Fruit fly (Drosophila melanogaster) whole organism, embryonic: Measurements from ENCODE around the gene MESR3.

Experiments
- Atf-2 ChIP-seq: fragments of 200-800 bp; sonication (Bioruptor generic); optimal IDR thresholded peaks from 2 replicates; lab custom pipeline; 2016; ENCODE audit warnings: missing biosample characterization, missing genetic modification characterization
- CG10462 ChIP-seq: fragments of 200-800 bp; sonication (Bioruptor generic); optimal IDR thresholded peaks from 2 replicates; lab custom pipeline; 2016; ENCODE audit warnings: missing biosample characterization, missing genetic modification characterization
- CG10654 ChIP-seq: fragments of 200-800 bp; sonication (Bioruptor generic); optimal IDR thresholded peaks from 2 replicates; lab custom pipeline; 2016; ENCODE audit warnings: missing biosample characterization, missing genetic modification characterization
- CG11560 ChIP-seq: fragments of 200-800 bp; sonication (Bioruptor generic); IDR thresholded peaks from 3 replicates; pipeline ENCODE4 v1.3.6; 2022; ENCODE audit warnings: missing biosample characterization, missing genetic modification characterization
- CG13775 ChIP-seq: fragments of 200-800 bp; sonication (Bioruptor generic); optimal IDR thresholded peaks from 3 replicates; lab custom pipeline; 2017; ENCODE audit warnings: missing biosample characterization, mild to moderate bottlenecking, missing genetic modification characterization
- CG14014 ChIP-seq: fragments of 200-800 bp; sonication (Bioruptor generic); IDR thresholded peaks from 2 replicates; pipeline ENCODE4 v1.3.6; 2022; ENCODE audit warnings: missing biosample characterization, missing genetic modification characterization
- CG14860 ChIP-seq: fragments of 200-800 bp; sonication (Bioruptor generic); IDR thresholded peaks from 3 replicates; pipeline ENCODE4 v1.3.6; 2022; ENCODE audit warnings: missing biosample characterization, missing genetic modification characterization; ENCODE audit not compliant: partially characterized antibody
- CG1529 ChIP-seq: fragments of 200-800 bp; sonication (Bioruptor generic); optimal IDR thresholded peaks from 3 replicates; lab custom pipeline; 2018; ENCODE audit warnings: missing biosample characterization, missing genetic modification characterization
- CG18262 ChIP-seq: fragments of 200-800 bp; optimal IDR thresholded peaks from 3 replicates; lab custom pipeline; 2019; ENCODE audit warnings: missing biosample characterization, mild to moderate bottlenecking, missing genetic modification characterization, moderate library complexity
- CG31224 ChIP-seq: fragments of 200-800 bp; sonication (Bioruptor generic); IDR thresholded peaks from 2 replicates; pipeline ENCODE4 v1.3.6; 2022; ENCODE audit warnings: missing biosample characterization, missing genetic modification characterization
- CG34224 ChIP-seq: fragments of 200-800 bp; sonication (Bioruptor generic); IDR thresholded peaks from 3 replicates; pipeline ENCODE4 v1.3.6; 2022; ENCODE audit warnings: missing biosample characterization, missing genetic modification characterization; ENCODE audit not compliant: partially characterized antibody
- CG4730 ChIP-seq: fragments of 200-800 bp; sonication (Bioruptor generic); IDR thresholded peaks from 2 replicates; pipeline ENCODE4 v1.3.6; 2022; ENCODE audit warnings: missing biosample characterization, missing genetic modification characterization
- CG6254 ChIP-seq: fragments of 200-800 bp; sonication (Bioruptor generic); optimal IDR thresholded peaks from 3 replicates; lab custom pipeline; 2017; ENCODE audit warnings: mild to moderate bottlenecking, missing biosample characterization, missing genetic modification reagents, missing genetic modification characterization
- CG6683 ChIP-seq: fragments of 200-800 bp; sonication (Bioruptor generic); optimal IDR thresholded peaks from 2 replicates; lab custom pipeline; 2017; ENCODE audit warnings: missing biosample characterization, mild to moderate bottlenecking, missing genetic modification characterization, missing genetic modification reagents
- CG7745 ChIP-seq: fragments of 200-800 bp; sonication (Bioruptor generic); optimal IDR thresholded peaks from 2 replicates; lab custom pipeline; 2018; ENCODE audit warnings: missing biosample characterization, mild to moderate bottlenecking, missing genetic modification characterization, moderate library complexity
- CG8089 ChIP-seq: fragments of 200-800 bp; sonication (Bioruptor generic); optimal IDR thresholded peaks from 3 replicates; lab custom pipeline; 2016; ENCODE audit warnings: missing biosample characterization, missing genetic modification characterization
- CG8290 ChIP-seq, 3 experiments: fragments of 200-800 bp; sonication (Bioruptor generic); optimal IDR thresholded peaks; 2 replicates each; lab custom pipeline; 2016 to 2019; ENCODE audit warnings: missing biosample characterization in 3 of 3, missing genetic modification characterization in 3 of 3, mild to moderate bottlenecking in 2 of 3, moderate library complexity in 1 of 3
- CG8924 ChIP-seq: fragments of 200-800 bp; optimal IDR thresholded peaks from 3 replicates; lab custom pipeline; 2019; ENCODE audit warnings: missing biosample characterization, mild to moderate bottlenecking, missing genetic modification characterization, moderate library complexity
- Dp ChIP-seq: fragments of 200-800 bp; sonication (Bioruptor generic); optimal IDR thresholded peaks from 2 replicates; lab custom pipeline; 2018; ENCODE audit warnings: missing biosample characterization, mild to moderate bottlenecking, missing genetic modification characterization, moderate library complexity
- Drgx ChIP-seq: fragments of 200-800 bp; sonication (Bioruptor generic); IDR thresholded peaks from 2 replicates; pipeline ENCODE4 v1.3.6; 2022; ENCODE audit warnings: missing biosample characterization, missing genetic modification characterization
- Fer3 ChIP-seq: fragments of 200-800 bp; sonication (Bioruptor generic); optimal IDR thresholded peaks from 2 replicates; lab custom pipeline; 2018; ENCODE audit warnings: missing biosample characterization, mild to moderate bottlenecking, missing genetic modification characterization, moderate library complexity
- Gug ChIP-seq: fragments of 200-800 bp; sonication (Bioruptor generic); IDR thresholded peaks from 4 replicates; pipeline ENCODE4 v1.3.6; 2022; ENCODE audit warnings: missing biosample characterization, missing genetic modification characterization
- H2.0 ChIP-seq: fragments of 200-800 bp; sonication (Bioruptor generic); IDR thresholded peaks from 2 replicates; pipeline ENCODE4 v1.3.6; 2022; ENCODE audit warnings: missing biosample characterization, missing genetic modification characterization
- HLH3B ChIP-seq: fragments of 200-800 bp; sonication (Bioruptor generic); IDR thresholded peaks from 2 replicates; pipeline ENCODE4 v1.3.6; 2022; ENCODE audit warnings: missing biosample characterization, missing genetic modification characterization
- HmgD ChIP-seq: fragments of 200-800 bp; sonication (Bioruptor generic); optimal IDR thresholded peaks from 3 replicates; lab custom pipeline; 2016; ENCODE audit warnings: missing biosample characterization, missing genetic modification characterization
- Neu2 ChIP-seq: fragments of 200-800 bp; sonication (Bioruptor generic); optimal IDR thresholded peaks from 3 replicates; lab custom pipeline; 2016; ENCODE audit warnings: missing biosample characterization, missing genetic modification characterization, borderline replicate concordance
- Nf-YC ChIP-seq: fragments of 200-800 bp; optimal IDR thresholded peaks from 3 replicates; lab custom pipeline; 2019; ENCODE audit warnings: missing biosample characterization, mild to moderate bottlenecking, missing genetic modification characterization, moderate library complexity
- Pdp1 ChIP-seq, 2 experiments: fragments of 200-800 bp; sonication (Bioruptor generic); optimal IDR thresholded peaks; 3 replicates each; lab custom pipeline; 2016; ENCODE audit warnings: missing biosample characterization in 2 of 2, missing genetic modification characterization in 2 of 2, mild to moderate bottlenecking in 1 of 2, moderate library complexity in 1 of 2
- Rx ChIP-seq: fragments of 200-800 bp; sonication (Bioruptor generic); IDR thresholded peaks from 2 replicates; pipeline ENCODE4 v1.3.6; 2022; ENCODE audit warnings: missing biosample characterization, missing genetic modification characterization
- Sry-β ChIP-seq: fragments of 200-800 bp; sonication (Bioruptor generic); optimal IDR thresholded peaks from 2 replicates; lab custom pipeline; 2018; ENCODE audit warnings: missing biosample characterization, mild to moderate bottlenecking, missing genetic modification characterization, moderate library complexity
- Usf ChIP-seq: fragments of 200-800 bp; sonication (Bioruptor generic); optimal IDR thresholded peaks from 2 replicates; lab custom pipeline; 2017; ENCODE audit warnings: missing genotype, missing biosample characterization, missing genetic modification characterization
- ase ChIP-seq: fragments of 200-800 bp; sonication (Bioruptor generic); IDR thresholded peaks from 3 replicates; pipeline ENCODE4 v1.3.6; 2022; ENCODE audit warnings: missing biosample characterization, missing genetic modification characterization
- bowl ChIP-seq: fragments of 200-800 bp; sonication (Bioruptor generic); IDR thresholded peaks from 2 replicates; pipeline ENCODE4 v1.3.6; 2022; ENCODE audit warnings: missing biosample characterization, missing genetic modification characterization
- chif ChIP-seq, 2 experiments: fragments of 200-800 bp; sonication (Bioruptor generic); optimal IDR thresholded peaks; 3 replicates each; lab custom pipeline; 2016; ENCODE audit warnings: missing biosample characterization in 2 of 2, missing genetic modification characterization in 2 of 2
- ci ChIP-seq: fragments of 200-800 bp; sonication (Bioruptor generic); IDR thresholded peaks from 3 replicates; pipeline ENCODE4 v1.3.6; 2022; ENCODE audit warnings: missing biosample characterization, missing genetic modification characterization
- dan ChIP-seq: fragments of 200-800 bp; sonication (Bioruptor generic); IDR thresholded peaks from 2 replicates; pipeline ENCODE4 v1.3.6; 2022; ENCODE audit warnings: missing biosample characterization, missing genetic modification characterization
- dpn ChIP-seq, 2 experiments: fragments of 200-800 bp; sonication (Bioruptor generic); optimal IDR thresholded peaks; 3 replicates each; lab custom pipeline; 2016; ENCODE audit warnings: missing biosample characterization in 2 of 2, missing genetic modification characterization in 2 of 2
- emc ChIP-seq: fragments of 200-800 bp; sonication (Bioruptor generic); optimal IDR thresholded peaks from 2 replicates; lab custom pipeline; 2016; ENCODE audit warnings: missing biosample characterization, missing genetic modification characterization
- eve ChIP-seq, 2 experiments: fragments of >200 bp; optimal IDR thresholded peaks; 2 replicates each; lab custom pipeline; 2017; ENCODE audit warnings: missing biosample characterization in 2 of 2, missing genetic modification characterization in 2 of 2
- eyg ChIP-seq: fragments of 200-800 bp; sonication (Bioruptor generic); optimal IDR thresholded peaks from 3 replicates; lab custom pipeline; 2016; ENCODE audit warnings: missing biosample characterization, missing genetic modification characterization
- h ChIP-seq: fragments of >200 bp; optimal IDR thresholded peaks from 2 replicates; lab custom pipeline; 2017
- insv ChIP-seq, 2 experiments: fragments of 200-800 bp; sonication (Bioruptor generic); optimal IDR thresholded peaks; 3 replicates each; lab custom pipeline; 2016 to 2018; ENCODE audit warnings: missing biosample characterization in 2 of 2, missing genetic modification characterization in 2 of 2
- jumu ChIP-seq: fragments of 200-800 bp; sonication (Bioruptor generic); optimal IDR thresholded peaks from 3 replicates; lab custom pipeline; 2016; ENCODE audit warnings: missing biosample characterization, missing genetic modification characterization
- mirr ChIP-seq: fragments of 200-800 bp; sonication (Bioruptor generic); optimal IDR thresholded peaks from 3 replicates; lab custom pipeline; 2018; ENCODE audit warnings: missing biosample characterization, mild to moderate bottlenecking, missing genetic modification characterization
- nerfin-2 ChIP-seq: fragments of 200-800 bp; sonication (Bioruptor generic); IDR thresholded peaks from 2 replicates; pipeline ENCODE4 v1.3.6; 2022; ENCODE audit warnings: missing biosample characterization, missing genetic modification characterization; ENCODE audit not compliant: partially characterized antibody
- org-1 ChIP-seq: fragments of 200-800 bp; sonication (Bioruptor generic); optimal IDR thresholded peaks from 2 replicates; lab custom pipeline; 2017; ENCODE audit warnings: missing biosample characterization, missing genetic modification characterization
- repo ChIP-seq: fragments of 200-800 bp; sonication (Bioruptor generic); optimal IDR thresholded peaks from 2 replicates; lab custom pipeline; 2016; ENCODE audit warnings: missing biosample characterization, missing genetic modification characterization
- sr ChIP-seq: fragments of 200-800 bp; sonication (Bioruptor generic); IDR thresholded peaks from 3 replicates; pipeline ENCODE4 v1.3.6; 2022; ENCODE audit warnings: missing biosample characterization, missing genetic modification characterization
- vnd ChIP-seq: fragments of 200-800 bp; sonication (Bioruptor generic); IDR thresholded peaks from 3 replicates; pipeline ENCODE4 v1.3.6; 2022; ENCODE audit warnings: missing biosample characterization, missing genetic modification characterization; ENCODE audit not compliant: partially characterized antibody

Gene MESR3

dm6 chr2L:18702721-18703488, 85.8 kb downstream of the MESR3 start, which contains the start of the genes CG10376 and CG10343 (continued):
- TF ChIP-seq CG10654 (GFP tag; lab: Kevin White, UChicago), result peak; percentile 84
- TF ChIP-seq dpn (GFP tag; optimal IDR thresholded peaks at IDR 0.05; lab: Kevin White, UChicago), result peak; percentile 53 to 83
- no peak for TF ChIP-seq eve (GFP tag; optimal IDR thresholded peaks at IDR 0.05; lab: Kevin White, UChicago)
- peak; percentile 62; the same call in 1 of the 3 replicates for TF ChIP-seq ase (GFP tag; lab: Robert Waterston, UW)
- TF ChIP-seq HmgD (GFP tag; lab: Kevin White, UChicago), result no peak
- peak; percentile 59; the same call in 1 of the 2 replicates for TF ChIP-seq bowl (GFP tag; lab: Robert Waterston, UW)
- peak; percentile 68 for TF ChIP-seq CG6683
- peak; percentile 90 for TF ChIP-seq Usf (GFP tag; lab: Kevin White, UChicago)
- no peak for TF ChIP-seq vnd
- peak in 1 of 2 experiments; percentile 60 for TF ChIP-seq insv (GFP tag; optimal IDR thresholded peaks at IDR 0.05; lab: Kevin White, UChicago)
- peak; percentile 69 for TF ChIP-seq CG8290 (GFP tag; optimal IDR thresholded peaks at IDR 0.05; lab: Kevin White, UChicago)
- TF ChIP-seq CG8290 (tag; optimal IDR thresholded peaks at IDR 0.05; lab: Kevin White, UChicago), result peak in 1 of 2 experiments; percentile 45
- TF ChIP-seq Pdp1 (GFP tag; optimal IDR thresholded peaks at IDR 0.05; lab: Kevin White, UChicago), result peak; percentile 28 to 71
- peak; percentile 87 for TF ChIP-seq Fer3
- peak; percentile 59 for TF ChIP-seq Rx (GFP tag; lab: Robert Waterston, UW)
- TF ChIP-seq H2.0 (GFP tag; lab: Robert Waterston, UW), result peak; percentile 77
- TF ChIP-seq mirr (GFP tag; lab: Kevin White, UChicago), result peak; percentile 28
- TF ChIP-seq CG1529 (GFP tag; lab: Kevin White, UChicago), result peak; percentile 62
- TF ChIP-seq CG13775, result peak; percentile 91
- no peak for TF ChIP-seq eyg
- no peak for TF ChIP-seq CG34224 (GFP tag; lab: Robert Waterston, UW)
- TF ChIP-seq sr (GFP tag; lab: Robert Waterston, UW), result no peak
- TF ChIP-seq CG4730 (GFP tag; lab: Robert Waterston, UW), result peak; percentile 81
- TF ChIP-seq CG6254 (GFP tag; lab: Kevin White, UChicago), result peak; percentile 50
- TF ChIP-seq jumu, result peak; percentile 22
- peak; percentile 82 for TF ChIP-seq CG31224 (GFP tag; lab: Robert Waterston, UW)
- 0 out of 2 replicates have a peak, but pooled peaks have one; percentile 19 for TF ChIP-seq dan (GFP tag; lab: Robert Waterston, UW)
- peak; percentile 54 for TF ChIP-seq CG10462 (GFP tag; lab: Kevin White, UChicago)
- TF ChIP-seq CG7745, result no peak
- no peak for TF ChIP-seq repo
- TF ChIP-seq org-1, result peak; percentile 44
- peak; percentile 82 for TF ChIP-seq CG11560 (tag; lab: Robert Waterston, UW)
- TF ChIP-seq nerfin-2 (GFP tag; lab: Robert Waterston, UW), result no peak
- TF ChIP-seq Dp, result peak; percentile 21
- no peak for TF ChIP-seq h
- peak; percentile 58; the same call in 2 of the 3 replicates for TF ChIP-seq CG14860
- 0 out of 3 replicates have a peak, but pooled peaks have one; percentile 43 for TF ChIP-seq ci
- peak; percentile 95 for TF ChIP-seq CG8924 (tag; lab: Kevin White, UChicago)
- no peak for TF ChIP-seq Neu2 (GFP tag; lab: Kevin White, UChicago)
- peak; percentile 86 for TF ChIP-seq Gug (GFP tag; lab: Robert Waterston, UW)
- peak in 1 of 2 experiments; percentile 54 for TF ChIP-seq chif (GFP tag; optimal IDR thresholded peaks at IDR 0.05; lab: Kevin White, UChicago)
- peak; percentile 77 for TF ChIP-seq HLH3B (GFP tag; lab: Robert Waterston, UW)
- TF ChIP-seq emc (GFP tag; lab: Kevin White, UChicago), result peak; percentile 16
- peak; percentile 34 for TF ChIP-seq Atf-2 (GFP tag; lab: Kevin White, UChicago)
- TF ChIP-seq CG14014, result peak; percentile 81
- peak; percentile 74 for TF ChIP-seq Sry-β (GFP tag; lab: Kevin White, UChicago)
- no peak for TF ChIP-seq CG8089 (GFP tag; lab: Kevin White, UChicago)
- peak; percentile 76; the same call in 1 of the 2 replicates for TF ChIP-seq Drgx (GFP tag; lab: Robert Waterston, UW)
- TF ChIP-seq Nf-YC (tag; lab: Kevin White, UChicago), result peak; percentile 89
- TF ChIP-seq CG18262 (tag; lab: Kevin White, UChicago), result peak; percentile 93
